Fruit fly (Drosophila melanogaster) whole organism, embryonic: ENCODE results near the gene CG3984.

Source experiments
- B-H1 ChIP-seq: fragments of 200-800 bp; sonication (Bioruptor generic); IDR thresholded peaks from 3 replicates; pipeline ENCODE4 v1.3.6; 2022; ENCODE audit warnings: missing biosample characterization, missing genetic modification characterization
- Blimp-1 ChIP-seq: fragments of 200-800 bp; sonication (Bioruptor generic); optimal IDR thresholded peaks from 3 replicates; lab custom pipeline; 2018; ENCODE audit warnings: missing biosample characterization, missing genetic modification characterization, mild to moderate bottlenecking, moderate library complexity, missing genetic modification reagents
- CG10147 ChIP-seq: fragments of 200-800 bp; sonication (Bioruptor generic); optimal IDR thresholded peaks from 2 replicates; lab custom pipeline; 2019; ENCODE audit warnings: missing biosample characterization, mild to moderate bottlenecking, missing genetic modification characterization, moderate library complexity
- CG11093 ChIP-seq: fragments of 200-800 bp; sonication (Bioruptor generic); IDR thresholded peaks from 3 replicates; pipeline ENCODE4 v1.3.6; 2022; ENCODE audit warnings: missing biosample characterization, missing genetic modification characterization
- CG12104 ChIP-seq: fragments of 200-800 bp; sonication (Bioruptor generic); optimal IDR thresholded peaks from 3 replicates; lab custom pipeline; 2016; ENCODE audit warnings: missing biosample characterization, missing genetic modification characterization
- CG13296 ChIP-seq: fragments of 200-800 bp; sonication (Bioruptor generic); optimal IDR thresholded peaks from 3 replicates; lab custom pipeline; 2018; ENCODE audit warnings: missing biosample characterization, mild to moderate bottlenecking, missing genetic modification characterization
- CG14860 ChIP-seq: fragments of 200-800 bp; sonication (Bioruptor generic); IDR thresholded peaks from 3 replicates; pipeline ENCODE4 v1.3.6; 2022; ENCODE audit warnings: missing biosample characterization, missing genetic modification characterization; ENCODE audit not compliant: partially characterized antibody
- CG17359 ChIP-seq: fragments of 200-800 bp; sonication (Bioruptor generic); optimal IDR thresholded peaks from 3 replicates; lab custom pipeline; 2018; ENCODE audit warnings: missing biosample characterization, mild to moderate bottlenecking, missing genetic modification characterization, moderate library complexity
- CG17912 ChIP-seq: fragments of 200-800 bp; sonication (Bioruptor generic); optimal IDR thresholded peaks from 2 replicates; lab custom pipeline; 2018; ENCODE audit warnings: missing biosample characterization, mild to moderate bottlenecking, missing genetic modification characterization
- CG18599 ChIP-seq: fragments of 200-800 bp; sonication (Bioruptor generic); optimal IDR thresholded peaks from 3 replicates; lab custom pipeline; 2017; ENCODE audit warnings: missing biosample characterization, missing genetic modification characterization, mild to moderate bottlenecking, moderate library complexity, missing genetic modification reagents
- CG2116 ChIP-seq: fragments of 200-800 bp; sonication (Bioruptor generic); optimal IDR thresholded peaks from 3 replicates; lab custom pipeline; 2018; ENCODE audit warnings: missing biosample characterization, mild to moderate bottlenecking, missing genetic modification characterization
- CG3163 ChIP-seq: fragments of 200-800 bp; sonication (Bioruptor generic); optimal IDR thresholded peaks from 3 replicates; lab custom pipeline; 2016; ENCODE audit warnings: missing biosample characterization, missing genetic modification characterization
- CG32532 ChIP-seq: fragments of 200-800 bp; sonication (Bioruptor generic); IDR thresholded peaks from 2 replicates; pipeline ENCODE4 v1.3.6; 2022; ENCODE audit warnings: missing biosample characterization, missing genetic modification characterization
- CG32772 ChIP-seq: fragments of 200-800 bp; sonication (Bioruptor generic); IDR thresholded peaks from 2 replicates; pipeline ENCODE4 v1.3.6; 2022; ENCODE audit warnings: missing biosample characterization, missing genetic modification characterization
- CG33557 ChIP-seq: fragments of 200-800 bp; sonication (Bioruptor generic); optimal IDR thresholded peaks from 2 replicates; lab custom pipeline; 2019; ENCODE audit warnings: missing biosample characterization, mild to moderate bottlenecking, missing genetic modification characterization, moderate library complexity
- CG34224 ChIP-seq: fragments of 200-800 bp; sonication (Bioruptor generic); IDR thresholded peaks from 3 replicates; pipeline ENCODE4 v1.3.6; 2022; ENCODE audit warnings: missing biosample characterization, missing genetic modification characterization; ENCODE audit not compliant: partially characterized antibody
- CG3838 ChIP-seq: fragments of 200-800 bp; sonication (Bioruptor generic); optimal IDR thresholded peaks from 3 replicates; lab custom pipeline; 2016; ENCODE audit warnings: missing biosample characterization, missing genetic modification characterization
- CG4854 ChIP-seq: fragments of 200-800 bp; sonication (Bioruptor generic); optimal IDR thresholded peaks from 2 replicates; lab custom pipeline; 2016; ENCODE audit warnings: missing biosample characterization, missing genetic modification characterization, inconsistent platforms
- CG6175 ChIP-seq: fragments of 200-800 bp; sonication (Bioruptor generic); IDR thresholded peaks from 3 replicates; pipeline ENCODE4 v1.3.6; 2022; ENCODE audit warnings: missing biosample characterization, missing genetic modification characterization
- CG6254 ChIP-seq: fragments of 200-800 bp; sonication (Bioruptor generic); optimal IDR thresholded peaks from 3 replicates; lab custom pipeline; 2017; ENCODE audit warnings: mild to moderate bottlenecking, missing biosample characterization, missing genetic modification reagents, missing genetic modification characterization
- CG7839 ChIP-seq: fragments of 200-800 bp; sonication (Bioruptor generic); optimal IDR thresholded peaks from 3 replicates; lab custom pipeline; 2018; ENCODE audit warnings: missing biosample characterization, mild to moderate bottlenecking, missing genetic modification characterization, moderate library complexity
- E2f1 ChIP-seq: fragments of 200-800 bp; sonication (Bioruptor generic); IDR thresholded peaks from 2 replicates; pipeline ENCODE4 v1.3.6; 2022; ENCODE audit warnings: missing biosample characterization, missing genetic modification characterization
- Ets97D ChIP-seq: fragments of 200-800 bp; sonication (Bioruptor generic); optimal IDR thresholded peaks from 3 replicates; lab custom pipeline; 2016; ENCODE audit warnings: missing biosample characterization, missing genetic modification characterization
- Fer2 ChIP-seq: fragments of 200-800 bp; sonication (Bioruptor generic); optimal IDR thresholded peaks from 2 replicates; lab custom pipeline; 2018; ENCODE audit warnings: missing biosample characterization, mild to moderate bottlenecking, missing genetic modification characterization, moderate library complexity
- HLH54F ChIP-seq: fragments of 200-800 bp; sonication (Bioruptor generic); optimal IDR thresholded peaks from 3 replicates; lab custom pipeline; 2016; ENCODE audit warnings: missing biosample characterization, missing genetic modification characterization
- Hand ChIP-seq: fragments of 200-800 bp; sonication (Bioruptor generic); optimal IDR thresholded peaks from 2 replicates; lab custom pipeline; 2017; ENCODE audit warnings: mild to moderate bottlenecking, missing biosample characterization, missing genetic modification reagents, missing genetic modification characterization
- Hr78 ChIP-seq, 2 experiments: fragments of 200-800 bp in 1 of 2; fragments of >200 bp in 1 of 2; sonication (Bioruptor generic) in 1 of 2; optimal IDR thresholded peaks; 2 replicates each; lab custom pipeline; 2017 to 2019; ENCODE audit warnings: missing biosample characterization in 2 of 2, missing genetic modification characterization in 2 of 2, mild to moderate bottlenecking in 1 of 2, moderate library complexity in 1 of 2
- NC2β ChIP-seq: fragments of 200-800 bp; sonication (Bioruptor generic); optimal IDR thresholded peaks from 2 replicates; lab custom pipeline; 2016; ENCODE audit warnings: missing biosample characterization, missing genetic modification characterization
- NK7.1 ChIP-seq: fragments of 200-800 bp; sonication (Bioruptor generic); optimal IDR thresholded peaks from 3 replicates; lab custom pipeline; 2016; ENCODE audit warnings: missing biosample characterization, missing genetic modification characterization
- Pdp1 ChIP-seq, 2 experiments: fragments of 200-800 bp; sonication (Bioruptor generic); optimal IDR thresholded peaks; 3 replicates each; lab custom pipeline; 2016; ENCODE audit warnings: missing biosample characterization in 2 of 2, missing genetic modification characterization in 2 of 2, mild to moderate bottlenecking in 1 of 2, moderate library complexity in 1 of 2
- Rfx ChIP-seq: fragments of 200-800 bp; sonication (Bioruptor generic); IDR thresholded peaks from 2 replicates; pipeline ENCODE4 v1.3.6; 2022; ENCODE audit warnings: missing biosample characterization, missing genetic modification characterization
- Side ChIP-seq: fragments of 200-800 bp; sonication (Bioruptor generic); optimal IDR thresholded peaks from 2 replicates; lab custom pipeline; 2016; ENCODE audit warnings: missing biosample characterization, missing genetic modification characterization
- Sox100B ChIP-seq: fragments of 200-800 bp; sonication (Bioruptor generic); optimal IDR thresholded peaks from 3 replicates; lab custom pipeline; 2018; ENCODE audit warnings: missing biosample characterization, mild to moderate bottlenecking, missing genetic modification characterization
- TFAM ChIP-seq: fragments of 200-800 bp; sonication (Bioruptor generic); optimal IDR thresholded peaks from 2 replicates; lab custom pipeline; 2017; ENCODE audit warnings: missing biosample characterization, missing genetic modification characterization, inconsistent platforms
- Taf1 ChIP-seq: fragments of 200-800 bp; sonication (Bioruptor generic); IDR thresholded peaks from 2 replicates; pipeline ENCODE4 v1.3.6; 2022; ENCODE audit warnings: missing biosample characterization, missing genetic modification characterization
- ab ChIP-seq: fragments of 200-800 bp; sonication (Bioruptor generic); optimal IDR thresholded peaks from 2 replicates; lab custom pipeline; 2016; ENCODE audit warnings: missing biosample characterization, missing genetic modification characterization
- al ChIP-seq: fragments of 200-800 bp; sonication (Bioruptor generic); IDR thresholded peaks from 2 replicates; pipeline ENCODE4 v1.3.6; 2022; ENCODE audit warnings: missing biosample characterization, missing genetic modification characterization
- ara ChIP-seq: fragments of 200-800 bp; sonication (Bioruptor generic); IDR thresholded peaks from 2 replicates; pipeline ENCODE4 v1.3.6; 2022; ENCODE audit warnings: missing biosample characterization, missing genetic modification characterization
- chinmo ChIP-seq: fragments of 200-800 bp; sonication (Bioruptor generic); IDR thresholded peaks from 4 replicates; pipeline ENCODE4 v1.3.6; 2022; ENCODE audit warnings: missing biosample characterization, missing genetic modification characterization; ENCODE audit not compliant: partially characterized antibody
- dmrt99B ChIP-seq: fragments of 200-800 bp; sonication (Bioruptor generic); optimal IDR thresholded peaks from 2 replicates; lab custom pipeline; 2018; ENCODE audit warnings: missing biosample characterization, mild to moderate bottlenecking, missing genetic modification characterization, moderate library complexity
- fru ChIP-seq: fragments of >200 bp; optimal IDR thresholded peaks from 2 replicates; lab custom pipeline; 2017
- kni ChIP-seq: fragments of 200-800 bp; sonication (Bioruptor generic); optimal IDR thresholded peaks from 3 replicates; lab custom pipeline; 2017; ENCODE audit warnings: mild to moderate bottlenecking, missing biosample characterization, missing genetic modification reagents, missing genetic modification characterization
- mirr ChIP-seq: fragments of 200-800 bp; sonication (Bioruptor generic); optimal IDR thresholded peaks from 3 replicates; lab custom pipeline; 2018; ENCODE audit warnings: missing biosample characterization, mild to moderate bottlenecking, missing genetic modification characterization
- nerfin-1 ChIP-seq: fragments of 200-800 bp; sonication (Bioruptor generic); optimal IDR thresholded peaks from 3 replicates; lab custom pipeline; 2019; ENCODE audit warnings: missing biosample characterization, mild to moderate bottlenecking, missing genetic modification characterization, moderate library complexity
- repo ChIP-seq: fragments of 200-800 bp; sonication (Bioruptor generic); optimal IDR thresholded peaks from 2 replicates; lab custom pipeline; 2016; ENCODE audit warnings: missing biosample characterization, missing genetic modification characterization
- ro ChIP-seq: fragments of 200-800 bp; sonication (Bioruptor generic); IDR thresholded peaks from 2 replicates; pipeline ENCODE4 v1.3.6; 2022; ENCODE audit warnings: missing biosample characterization, missing genetic modification characterization
- scrt ChIP-seq: fragments of 200-800 bp; sonication (Bioruptor generic); optimal IDR thresholded peaks from 2 replicates; lab custom pipeline; 2018; ENCODE audit warnings: missing biosample characterization, mild to moderate bottlenecking, missing genetic modification characterization, moderate library complexity
- slp2 ChIP-seq: fragments of 200-800 bp; sonication (Bioruptor generic); optimal IDR thresholded peaks from 2 replicates; lab custom pipeline; 2016; ENCODE audit warnings: missing biosample characterization, missing genetic modification characterization
- sob ChIP-seq: fragments of 200-800 bp; sonication (Bioruptor generic); IDR thresholded peaks from 2 replicates; pipeline ENCODE4 v1.3.6; 2022; ENCODE audit warnings: missing biosample characterization, missing genetic modification characterization
- sug ChIP-seq: fragments of 200-800 bp; optimal IDR thresholded peaks from 2 replicates; lab custom pipeline; 2019; ENCODE audit warnings: missing biosample characterization, mild to moderate bottlenecking, missing genetic modification characterization, moderate library complexity
- zen ChIP-seq: fragments of 200-800 bp; sonication (Bioruptor generic); optimal IDR thresholded peaks from 3 replicates; lab custom pipeline; 2018; ENCODE audit warnings: missing biosample characterization, mild to moderate bottlenecking, missing genetic modification characterization, moderate library complexity

The CG3984 gene

dm6 chr3R:15145491-15145890, 8.5 kb downstream of the CG3984 start (continued):
- TF ChIP-seq Hand: no peak
- no peak for TF ChIP-seq Taf1
- no peak for TF ChIP-seq NK7.1 (GFP tag; lab: Kevin White, UChicago)
- peak; percentile 15 to 97 for TF ChIP-seq Pdp1 (GFP tag; optimal IDR thresholded peaks at IDR 0.05; lab: Kevin White, UChicago)
- TF ChIP-seq CG10147 (GFP tag; lab: Kevin White, UChicago): no peak
- TF ChIP-seq CG3163 (GFP tag; lab: Kevin White, UChicago): no peak
- TF ChIP-seq al (GFP tag; lab: Robert Waterston, UW): no peak
- TF ChIP-seq CG6175 (GFP tag; lab: Robert Waterston, UW): no peak
- peak; percentile 48; the same call in 1 of the 2 replicates for TF ChIP-seq CG32772
- TF ChIP-seq E2f1: no peak
- TF ChIP-seq repo (GFP tag; lab: Kevin White, UChicago): no peak
- TF ChIP-seq Hr78 (GFP tag; optimal IDR thresholded peaks at IDR 0.05; lab: Kevin White, UChicago): peak in 1 of 2 experiments; percentile 47
- no peak for TF ChIP-seq ab (GFP tag; lab: Kevin White, UChicago)
- TF ChIP-seq CG14860 (GFP tag; lab: Robert Waterston, UW): no peak
- no peak for TF ChIP-seq CG34224 (GFP tag; lab: Robert Waterston, UW)
- TF ChIP-seq B-H1 (GFP tag; lab: Robert Waterston, UW): no peak; the same call in 2 of the 3 replicates
- TF ChIP-seq sug (tag; lab: Kevin White, UChicago): peak; percentile 39
- no peak for TF ChIP-seq CG12104 (GFP tag; lab: Kevin White, UChicago)
- TF ChIP-seq NC2β (GFP tag; lab: Kevin White, UChicago): no peak
- TF ChIP-seq slp2 (GFP tag; lab: Kevin White, UChicago): no peak
- TF ChIP-seq sob (GFP tag; lab: Robert Waterston, UW): peak; percentile 66; the same call in 1 of the 2 replicates
- TF ChIP-seq Blimp-1 (GFP tag; lab: Kevin White, UChicago): peak; percentile 51
- TF ChIP-seq scrt (GFP tag; lab: Kevin White, UChicago): no peak
- peak; percentile 10 for TF ChIP-seq CG13296 (GFP tag; lab: Kevin White, UChicago)
- no peak for TF ChIP-seq zen (tag; lab: Kevin White, UChicago)
- TF ChIP-seq CG11093: no peak
- TF ChIP-seq CG4854 (GFP tag; lab: Kevin White, UChicago): no peak
- peak; percentile 11 for TF ChIP-seq Side (GFP tag; lab: Kevin White, UChicago)
- TF ChIP-seq Rfx (GFP tag; lab: Robert Waterston, UW): peak; percentile 70
- TF ChIP-seq CG32532 (GFP tag; lab: Robert Waterston, UW): peak; percentile 64
- TF ChIP-seq Sox100B (GFP tag; lab: Kevin White, UChicago): no peak
- peak; percentile 37; the same call in 1 of the 2 replicates for TF ChIP-seq ara
- TF ChIP-seq nerfin-1 (tag; lab: Kevin White, UChicago): peak; percentile 13
- no peak for TF ChIP-seq HLH54F (GFP tag; lab: Kevin White, UChicago)
- no peak for TF ChIP-seq Ets97D (GFP tag; lab: Kevin White, UChicago)
- TF ChIP-seq kni (GFP tag; lab: Kevin White, UChicago): no peak
- peak; percentile 49 for TF ChIP-seq CG18599
- TF ChIP-seq TFAM (GFP tag; lab: Kevin White, UChicago): no peak
- no peak for TF ChIP-seq fru (lab: Kevin White, UChicago)
- TF ChIP-seq CG6254 (GFP tag; lab: Kevin White, UChicago): no peak
- no peak for TF ChIP-seq Fer2 (tag; lab: Kevin White, UChicago)
- TF ChIP-seq CG33557 (GFP tag; lab: Kevin White, UChicago): no peak
- peak; percentile 47 for TF ChIP-seq CG17359 (tag; lab: Kevin White, UChicago)
- TF ChIP-seq dmrt99B (tag; lab: Kevin White, UChicago): peak; percentile 71
- no peak for TF ChIP-seq CG3838 (GFP tag; lab: Kevin White, UChicago)
- TF ChIP-seq chinmo (GFP tag; lab: Robert Waterston, UW): 0 out of 4 replicates have a peak, but pooled peaks have one; percentile 20
- no peak for TF ChIP-seq mirr (GFP tag; lab: Kevin White, UChicago)
- TF ChIP-seq CG2116 (GFP tag; lab: Kevin White, UChicago): no peak
- TF ChIP-seq CG7839 (tag; lab: Kevin White, UChicago): peak; percentile 78
- peak; percentile 33; the same call in 1 of the 2 replicates for TF ChIP-seq ro (GFP tag; lab: Robert Waterston, UW)
- no peak for TF ChIP-seq CG17912
